Worm (Caenorhabditis elegans): Measurements from ENCODE around the gene pgp-5.

The pgp-5 gene

ce11 chrX:10844137-10844536 is 15.0 kb downstream of the pgp-5 start:
- no peak for TF ChIP-seq K11D2.4 (GFP tag; IDR thresholded peaks at IDR 0.05)
- TF ChIP-seq atf-7 (tag; optimal IDR thresholded peaks at IDR 0.05) = no peak
- TF ChIP-seq nhr-80 (tag; optimal IDR thresholded peaks at IDR 0.05) = no peak
- TF ChIP-seq snpc-1.3 (tag; optimal IDR thresholded peaks at IDR 0.05; ENCODE audit: insufficient read depth) = no peak
- no peak for TF ChIP-seq madf-8 (GFP tag; conservative IDR thresholded peaks at IDR 0.05)
- no peak for TF ChIP-seq hlh-26 (GFP tag; conservative IDR thresholded peaks at IDR 0.05)
- TF ChIP-seq ceh-40 (GFP tag; IDR thresholded peaks at IDR 0.05) = no peak
- TF ChIP-seq F33H1.4 (GFP tag; IDR thresholded peaks at IDR 0.05) = no peak
- TF ChIP-seq let-607 (tag; optimal IDR thresholded peaks at IDR 0.05) = no peak

- TF ChIP-seq dpff-1 (tag; optimal IDR thresholded peaks at IDR 0.05) = no peak
- no peak for TF ChIP-seq rcor-1 (GFP tag; IDR thresholded peaks at IDR 0.05)
- no peak for TF ChIP-seq lin-26 (GFP tag; IDR thresholded peaks at IDR 0.05)
- no peak for TF ChIP-seq lin-35 (GFP tag; optimal IDR thresholded peaks at IDR 0.05)
- no peak for TF ChIP-seq nhr-90 (tag; optimal IDR thresholded peaks at IDR 0.05)
- TF ChIP-seq dpl-1 (GFP tag; optimal IDR thresholded peaks at IDR 0.05) = no peak
- no peak for TF ChIP-seq snpc-1.3 (tag; optimal IDR thresholded peaks at IDR 0.05; ENCODE audit: insufficient read depth)
- no peak for TF ChIP-seq mxl-1 (tag; optimal IDR thresholded peaks at IDR 0.05)
- TF ChIP-seq Y53G8AR.9 (GFP tag; conservative IDR thresholded peaks at IDR 0.05) = no peak
- TF ChIP-seq lsy-27 (tag; optimal IDR thresholded peaks at IDR 0.05; ENCODE audit: borderline replicate concordance, insufficient read depth) = no peak
- no peak for TF ChIP-seq zim-3 (tag; optimal IDR thresholded peaks at IDR 0.05)
- TF ChIP-seq F22D6.2 (tag; optimal IDR thresholded peaks at IDR 0.05) = no peak
These were observed 20.5 kb downstream of the pgp-5 start, which contains the start of gene plc-1 for ce11 chrX:10838550-10838949. plc-1 (minus strand) TSS chrX:10838650.

DNA sequence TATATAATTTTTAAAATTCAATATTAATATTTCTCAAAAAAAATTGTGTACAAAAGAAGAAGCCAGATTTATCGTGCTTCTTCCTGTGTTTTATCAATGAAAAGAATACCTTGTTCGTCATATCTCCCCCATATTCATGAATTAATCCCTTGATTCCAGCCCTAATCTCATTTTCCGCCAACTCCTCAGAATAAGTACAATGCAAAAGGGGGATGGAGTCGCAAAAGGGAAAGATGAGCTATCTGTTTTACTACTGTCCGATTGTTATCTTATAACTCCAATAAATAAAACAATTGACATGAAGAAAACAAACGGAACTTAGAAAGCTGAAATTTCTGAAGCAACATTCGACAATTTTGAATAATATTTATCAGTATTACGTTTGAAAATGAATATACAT is 21.5 kb downstream of the pgp-5 start:
- no peak for TF ChIP-seq snpc-1.1 (tag; optimal IDR thresholded peaks at IDR 0.05; ENCODE audit: insufficient read depth)
- TF ChIP-seq ztf-3 (GFP tag; optimal IDR thresholded peaks at IDR 0.05) = no peak
- no peak for TF ChIP-seq C06A6.2 (GFP tag; conservative IDR thresholded peaks at IDR 0.05)
- no peak for TF ChIP-seq mcd-1 (GFP tag; IDR thresholded peaks at IDR 0.05)
- no peak for TF ChIP-seq egl-44 (GFP tag; IDR thresholded peaks at IDR 0.05)
- TF ChIP-seq K11D2.4 (GFP tag; IDR thresholded peaks at IDR 0.05) = no peak
- TF ChIP-seq F52B5.7 (tag; optimal IDR thresholded peaks at IDR 0.05) = no peak
- no peak for TF ChIP-seq ceh-27 (GFP tag; optimal IDR thresholded peaks at IDR 0.05)
- no peak for TF ChIP-seq ztf-18 (tag; optimal IDR thresholded peaks at IDR 0.05)
- no peak for TF ChIP-seq mes-4 (tag; optimal IDR thresholded peaks at IDR 0.05)
- no peak for TF ChIP-seq efl-1 (GFP tag; optimal IDR thresholded peaks at IDR 0.05)
- no peak for TF ChIP-seq C17E4.6 (GFP tag; IDR thresholded peaks at IDR 0.05)
- TF ChIP-seq madf-8 (GFP tag; conservative IDR thresholded peaks at IDR 0.05) = no peak
- no peak for TF ChIP-seq pha-4 (tag; optimal IDR thresholded peaks at IDR 0.05)
- no peak for TF ChIP-seq aptf-2 (GFP tag; conservative IDR thresholded peaks at IDR 0.05)

DNA sequence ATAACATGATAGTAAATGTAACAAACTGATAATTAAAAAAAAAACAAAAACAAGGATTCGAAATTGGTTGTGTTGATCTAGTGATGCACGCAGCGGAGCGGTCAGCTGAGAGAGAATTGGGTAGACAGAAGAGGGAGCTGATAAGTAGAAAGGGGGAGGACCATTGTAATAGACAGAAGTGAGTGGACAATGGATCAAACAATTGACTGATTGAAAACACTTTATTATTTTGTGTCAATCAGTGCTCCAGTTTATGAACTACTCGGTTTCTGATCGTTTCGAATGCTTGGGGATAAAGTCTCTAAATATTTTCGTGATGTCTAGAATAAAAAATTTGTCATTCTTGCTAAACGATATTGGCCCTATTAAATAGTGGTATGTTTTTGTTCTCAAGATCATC is 24.5 kb downstream of the pgp-5 start:
- no peak for TF ChIP-seq F49E8.2 (tag; optimal IDR thresholded peaks at IDR 0.05; ENCODE audit: insufficient read depth)
- TF ChIP-seq madf-10 (tag; optimal IDR thresholded peaks at IDR 0.05) = no peak
- TF ChIP-seq xnd-1 (tag; optimal IDR thresholded peaks at IDR 0.05) = no peak
- no peak for TF ChIP-seq lsl-1 (GFP tag; optimal IDR thresholded peaks at IDR 0.05)
- TF ChIP-seq egl-44 (GFP tag; IDR thresholded peaks at IDR 0.05) = no peak
- TF ChIP-seq pha-4 (tag; optimal IDR thresholded peaks at IDR 0.05) = no peak
- TF ChIP-seq nhr-120 (GFP tag; IDR thresholded peaks at IDR 0.05) = no peak
- no peak for TF ChIP-seq die-1 (tag; optimal IDR thresholded peaks at IDR 0.05)
- no peak for TF ChIP-seq hlh-12 (tag; optimal IDR thresholded peaks at IDR 0.05)
- TF ChIP-seq zim-3 (tag; optimal IDR thresholded peaks at IDR 0.05) = no peak
